Worm (Caenorhabditis elegans): Measurements from ENCODE around the gene R08C7.12.

DNA sequence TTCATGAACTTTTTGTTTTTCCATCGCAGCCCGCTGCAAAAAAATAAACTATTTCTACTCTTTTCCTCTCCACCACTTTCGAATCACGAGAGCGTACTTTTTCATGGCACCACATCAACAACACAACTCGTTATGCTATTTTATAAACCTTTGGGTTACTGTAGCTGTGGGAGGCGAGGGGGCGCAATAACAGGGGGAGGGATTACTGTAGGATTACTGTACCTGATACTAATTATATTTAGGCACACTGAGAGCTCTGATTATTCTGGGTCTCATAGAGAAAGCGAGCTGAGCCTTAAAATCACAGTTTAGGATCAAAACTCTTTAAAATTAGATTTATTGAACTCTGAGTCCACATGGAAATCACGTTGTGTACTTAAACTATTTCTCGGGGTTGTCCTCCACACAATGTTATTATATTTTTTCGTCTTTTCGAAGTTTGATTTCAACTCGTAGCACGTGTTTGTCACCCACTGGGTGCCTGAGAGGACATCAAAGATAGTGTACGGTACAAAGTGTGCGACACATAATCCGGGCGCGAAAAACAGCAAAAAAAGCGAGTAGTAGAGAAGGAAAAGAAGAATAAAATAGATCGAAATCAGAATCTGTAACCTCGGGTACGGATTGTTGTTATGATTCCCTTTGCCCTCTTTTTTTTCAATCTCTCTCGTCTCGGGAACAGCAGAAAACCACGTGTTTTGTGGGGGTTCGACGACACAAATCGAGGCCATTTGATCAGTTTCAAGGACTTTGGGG, 23.1 kb downstream of the R08C7.12 start:
- TF ChIP-seq unc-62 (GFP tag; optimal IDR thresholded peaks at IDR 0.05) (no peak), skn-1 (tag; optimal IDR thresholded peaks at IDR 0.05) (no peak)

Measured in whole organism, L3 larva.